Worm (Caenorhabditis elegans) whole organism, L1 larva: ENCODE results near the gene gcy-18.
A peak's percentile ranks its signal among the peaks of the same experiment; 100 is the strongest.

Experiments used
- C34B4.2 ChIP-seq: sonication (generic microtip); optimal IDR thresholded peaks from 2 replicates; lab custom pipeline; 2017; ENCODE audit warnings: mild to moderate bottlenecking, missing genetic modification characterization, missing compliant biosample characterization
- Y116A8C.19 ChIP-seq: sonication (generic microtip); optimal IDR thresholded peaks from 2 replicates; lab custom pipeline; 2016; ENCODE audit warnings: missing compliant biosample characterization, missing genetic modification characterization, borderline replicate concordance
- aha-1 ChIP-seq: fragments of 150-350 bp; optimal IDR thresholded peaks from 2 replicates; lab custom pipeline; 2014; ENCODE audit warnings: missing biosample characterization, missing genetic modification characterization
- alr-1 ChIP-seq: fragments of 200-800 bp; sonication (Bioruptor generic); optimal IDR thresholded peaks from 2 replicates; lab custom pipeline; 2018; ENCODE audit warnings: borderline replicate concordance, mild to moderate bottlenecking, missing genetic modification characterization, missing compliant biosample characterization
- ceh-63 ChIP-seq: fragments of 200-800 bp; sonication (Bioruptor generic); optimal IDR thresholded peaks from 2 replicates; lab custom pipeline; 2018; ENCODE audit warnings: mild to moderate bottlenecking, missing genetic modification characterization, missing compliant biosample characterization
- dsc-1 ChIP-seq: sonication (generic microtip); optimal IDR thresholded peaks from 2 replicates; lab custom pipeline; 2016; ENCODE audit warnings: mild to moderate bottlenecking, missing genetic modification characterization, missing compliant biosample characterization
- efl-1 ChIP-seq, 4 experiments: fragments of 150-350 bp; optimal IDR thresholded peaks in 3 of 4; peaks in 1 of 4; 1 replicate in 1 of 4; 2 replicates in 3 of 4; lab custom pipeline; 2014; ENCODE audit warnings: missing biosample characterization in 2 of 4, missing genetic modification characterization in 2 of 4, missing genetic modification reagents in 2 of 4
- elt-2 ChIP-seq: sonication (generic microtip); optimal IDR thresholded peaks from 2 replicates; lab custom pipeline; 2016; ENCODE audit warnings: missing genetic modification characterization, mild to moderate bottlenecking, inconsistent platforms, missing compliant biosample characterization, missing genetic modification reagents
- elt-3 ChIP-seq, 6 experiments: fragments of 150-350 bp in 1 of 6; sonication (generic microtip); optimal IDR thresholded peaks; 2 replicates each; lab custom pipeline; 2017 to 2018; ENCODE audit warnings: missing biosample characterization in 6 of 6, missing genetic modification characterization in 6 of 6, inconsistent platforms in 1 of 6
- ets-5 ChIP-seq: fragments of 200-800 bp; sonication (Bioruptor generic); IDR thresholded peaks from 2 replicates; pipeline ENCODE4 v1.3.6; 2022; ENCODE audit warnings: missing genetic modification characterization, missing compliant biosample characterization
- grh-1 ChIP-seq: fragments of 200-800 bp; sonication (Bioruptor generic); IDR thresholded peaks from 2 replicates; pipeline ENCODE4 v1.3.6; 2022; ENCODE audit warnings: missing genetic modification reagents, missing genetic modification characterization, missing compliant biosample characterization
- hlh-4 ChIP-seq: sonication (generic microtip); optimal IDR thresholded peaks from 2 replicates; lab custom pipeline; 2016; ENCODE audit warnings: mild to moderate bottlenecking, missing genetic modification characterization, missing compliant biosample characterization
- hpl-2 ChIP-seq: fragments of 150-350 bp; optimal IDR thresholded peaks from 2 replicates; lab custom pipeline; 2014; ENCODE audit warnings: missing biosample characterization, missing genetic modification reagents, missing genetic modification characterization
- isw-1 ChIP-seq: fragments of 200-800 bp; sonication (Bioruptor generic); IDR thresholded peaks from 2 replicates; pipeline ENCODE4 v1.3.6; 2022; ENCODE audit warnings: missing genetic modification characterization, missing compliant biosample characterization
- jun-1 ChIP-seq: fragments of 150-350 bp; optimal IDR thresholded peaks from 2 replicates; lab custom pipeline; 2014; ENCODE audit warnings: missing biosample characterization, missing genetic modification reagents, missing genetic modification characterization
- lin-35 ChIP-seq, 2 experiments: fragments of 150-350 bp; optimal IDR thresholded peaks; 2 replicates each; lab custom pipeline; 2014; ENCODE audit warnings: missing biosample characterization in 2 of 2, missing genetic modification characterization in 2 of 2, missing genetic modification reagents in 2 of 2
- lsy-2 ChIP-seq, 2 experiments: fragments of 150-350 bp; optimal IDR thresholded peaks; 2 replicates each; lab custom pipeline; 2014; ENCODE audit warnings: missing biosample characterization in 2 of 2, missing genetic modification characterization in 2 of 2
- mef-2 ChIP-seq: fragments of 150-350 bp; optimal IDR thresholded peaks from 2 replicates; lab custom pipeline; 2014; ENCODE audit warnings: missing biosample characterization, missing genetic modification characterization
- nhr-12 ChIP-seq: sonication (generic microtip); optimal IDR thresholded peaks from 2 replicates; lab custom pipeline; 2017; ENCODE audit warnings: missing biosample characterization, missing genetic modification characterization
- nhr-19 ChIP-seq: fragments of 200-800 bp; sonication (Bioruptor generic); conservative IDR thresholded peaks from 2 replicates; pipeline ENCODE4 v1.3.6; 2022; ENCODE audit warnings: missing genetic modification characterization, missing compliant biosample characterization
- nhr-20 ChIP-seq: sonication (generic microtip); optimal IDR thresholded peaks from 2 replicates; lab custom pipeline; 2016; ENCODE audit warnings: mild to moderate bottlenecking, missing genetic modification characterization, missing compliant biosample characterization
- nhr-28 ChIP-seq: fragments of 150-350 bp; optimal IDR thresholded peaks from 2 replicates; lab custom pipeline; 2014; ENCODE audit warnings: missing biosample characterization, missing genetic modification characterization
- nhr-47 ChIP-seq: sonication (generic microtip); optimal IDR thresholded peaks from 2 replicates; lab custom pipeline; 2016; ENCODE audit warnings: mild to moderate bottlenecking, missing genetic modification characterization, moderate library complexity, missing compliant biosample characterization
- nhr-76 ChIP-seq: sonication (generic microtip); optimal IDR thresholded peaks from 2 replicates; lab custom pipeline; 2017; ENCODE audit warnings: missing biosample characterization, missing genetic modification characterization
- nhr-84 ChIP-seq: sonication (generic microtip); optimal IDR thresholded peaks from 2 replicates; lab custom pipeline; 2017; ENCODE audit warnings: missing biosample characterization, missing genetic modification characterization
- nhr-85 ChIP-seq: sonication (generic microtip); peaks from one replicate; lab custom pipeline; 2016; ENCODE audit warnings: missing genetic modification characterization, inconsistent platforms, missing compliant biosample characterization
- nhr-90 ChIP-seq: sonication (generic microtip); optimal IDR thresholded peaks from 2 replicates; lab custom pipeline; 2016; ENCODE audit warnings: mild to moderate bottlenecking, missing genetic modification characterization, missing compliant biosample characterization; ENCODE audit not compliant: poor library complexity
- pag-3 ChIP-seq: sonication (generic microtip); optimal IDR thresholded peaks from 2 replicates; lab custom pipeline; 2017; ENCODE audit warnings: missing genetic modification characterization, mild to moderate bottlenecking, missing compliant biosample characterization, antibody characterized with exemption, borderline replicate concordance; ENCODE audit not compliant: insufficient read depth
- pqm-1 ChIP-seq: sonication (generic microtip); optimal IDR thresholded peaks from 3 replicates; lab custom pipeline; 2017; ENCODE audit warnings: missing biosample characterization, missing genetic modification characterization
- skn-1 ChIP-seq: fragments of 150-350 bp; optimal IDR thresholded peaks from 2 replicates; lab custom pipeline; 2014; ENCODE audit warnings: missing biosample characterization, missing genetic modification characterization
- sox-4 ChIP-seq: sonication (generic microtip); optimal IDR thresholded peaks from 2 replicates; lab custom pipeline; 2016; ENCODE audit warnings: missing genetic modification characterization, missing compliant biosample characterization
- unc-86 ChIP-seq: sonication (generic microtip); optimal IDR thresholded peaks from 2 replicates; lab custom pipeline; 2016; ENCODE audit warnings: missing genetic modification characterization, missing compliant biosample characterization
- unc-98 ChIP-seq: fragments of 200-800 bp; sonication (Bioruptor generic); IDR thresholded peaks from 2 replicates; pipeline ENCODE4 v1.3.6; 2022; ENCODE audit warnings: missing genetic modification characterization, missing compliant biosample characterization
- xbp-1 ChIP-seq: sonication (generic microtip); optimal IDR thresholded peaks from 2 replicates; lab custom pipeline; 2016; ENCODE audit warnings: missing genetic modification characterization, missing compliant biosample characterization
- zip-4 ChIP-seq: fragments of 200-800 bp; sonication (Bioruptor generic); optimal IDR thresholded peaks from 2 replicates; lab custom pipeline; 2018; ENCODE audit warnings: mild to moderate bottlenecking, missing genetic modification characterization, moderate library complexity, missing compliant biosample characterization

The gcy-18 gene

DNA sequence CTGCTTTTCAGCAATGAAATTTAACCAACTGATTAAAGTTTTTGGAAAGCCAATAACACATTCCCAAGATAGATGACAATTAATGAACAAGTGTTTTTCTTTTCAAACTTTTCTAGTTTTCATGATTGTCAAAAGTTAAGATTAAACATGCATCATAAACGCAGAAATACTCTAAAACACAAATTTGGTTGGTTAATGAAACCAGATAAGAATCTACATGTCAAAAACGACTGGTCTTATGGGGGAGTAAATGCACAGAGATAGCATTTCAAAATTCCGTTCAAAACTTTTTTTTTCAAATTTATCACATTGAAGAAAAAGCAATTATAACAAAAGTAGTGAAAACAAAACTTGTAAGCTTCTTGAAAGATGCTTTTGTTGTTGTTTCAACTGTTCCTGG, 43.8 kb downstream of the gcy-18 start:
- no peak for TF ChIP-seq jun-1 (tag; lab: Kevin White, UChicago)
- no peak for TF ChIP-seq lsy-2 (tag; optimal IDR thresholded peaks at IDR 0.05; lab: Kevin White, UChicago)
- no peak for TF ChIP-seq nhr-90 (tag; lab: Kevin White, UChicago)
- TF ChIP-seq nhr-28, result no peak
- TF ChIP-seq unc-86 (tag; lab: Kevin White, UChicago), result no peak
- no peak for TF ChIP-seq unc-98
- TF ChIP-seq grh-1 (GFP tag; lab: Robert Waterston, UW), result no peak
- TF ChIP-seq nhr-84, result no peak
- TF ChIP-seq hpl-2 (GFP tag; lab: Kevin White, UChicago), result no peak
- no peak for TF ChIP-seq aha-1 (tag; lab: Kevin White, UChicago)
- TF ChIP-seq ets-5 (GFP tag; lab: Robert Waterston, UW), result no peak
- TF ChIP-seq nhr-19 (GFP tag; lab: Robert Waterston, UW), result no peak
- no peak for TF ChIP-seq zip-4
- no peak for TF ChIP-seq elt-3 (tag; optimal IDR thresholded peaks at IDR 0.05; lab: Kevin White, UChicago)
- TF ChIP-seq nhr-76, result no peak
- no peak for TF ChIP-seq mef-2 (tag; lab: Kevin White, UChicago)
- TF ChIP-seq skn-1 (tag; lab: Kevin White, UChicago), result no peak
- TF ChIP-seq pag-3 (tag; lab: Kevin White, UChicago), result no peak
- no peak for TF ChIP-seq nhr-12 (tag; lab: Kevin White, UChicago)

DNA sequence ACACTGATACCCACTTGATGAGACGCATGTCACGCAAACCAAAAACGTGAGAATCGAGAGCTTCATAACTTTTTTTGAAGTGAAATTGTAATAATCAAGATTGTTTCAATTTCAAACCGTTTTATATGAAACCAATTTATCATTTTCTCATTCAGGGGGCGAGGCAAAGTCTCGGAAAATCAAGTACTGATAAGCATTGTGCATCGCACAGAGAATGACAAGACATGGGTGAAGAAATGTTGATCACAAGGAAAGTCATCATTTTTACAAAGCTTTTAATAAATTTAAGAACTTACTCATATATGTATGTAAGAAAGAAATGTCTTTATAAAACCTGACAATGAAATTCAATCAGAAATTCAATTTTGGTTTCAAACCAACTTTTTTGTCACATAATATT, 46.6 kb downstream of the gcy-18 start, which contains the start of gene K08D8.3:
K08D8.3 (minus strand) TSS at position 131 of the 400 bp plus-strand sequence.
- TF ChIP-seq lsy-2 (tag; optimal IDR thresholded peaks at IDR 0.05; lab: Kevin White, UChicago), result no peak
- no peak for TF ChIP-seq isw-1 (GFP tag; lab: Robert Waterston, UW)
- TF ChIP-seq ceh-63 (GFP tag; lab: Kevin White, UChicago), result no peak
- peak; percentile 86 for TF ChIP-seq elt-2 (tag; lab: Kevin White, UChicago)
- TF ChIP-seq lin-35 (GFP tag; optimal IDR thresholded peaks at IDR 0.05; lab: Kevin White, UChicago), result peak in 1 of 2 experiments; percentile 16
- TF ChIP-seq nhr-20 (tag; lab: Kevin White, UChicago), result peak; percentile 11

DNA sequence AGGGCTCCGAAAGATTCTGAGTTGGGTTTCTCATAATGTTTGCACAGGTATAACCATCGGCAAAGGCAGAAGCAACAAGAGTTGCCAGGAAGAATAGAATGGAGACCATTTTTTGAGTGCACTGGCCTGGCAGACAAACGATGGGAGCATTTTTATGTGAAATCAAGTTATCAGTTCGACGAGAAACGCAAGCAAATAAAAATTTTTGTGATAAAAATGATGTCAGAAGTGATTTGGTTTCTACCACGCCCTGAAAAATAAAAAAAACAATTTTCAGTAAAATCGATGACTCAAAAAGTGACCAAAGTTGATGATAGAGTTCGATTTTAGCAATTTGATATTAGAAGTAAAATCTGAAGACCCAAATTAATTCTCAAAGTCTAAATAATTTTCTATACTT, 50.0 kb downstream of the gcy-18 start, which contains the start of gene K08D8.4:
K08D8.4 (minus strand) TSS at position 128 of the 400 bp plus-strand sequence.
- TF ChIP-seq hpl-2 (GFP tag; lab: Kevin White, UChicago) (no peak), elt-2 (tag; lab: Kevin White, UChicago) (peak; percentile 58)

DNA sequence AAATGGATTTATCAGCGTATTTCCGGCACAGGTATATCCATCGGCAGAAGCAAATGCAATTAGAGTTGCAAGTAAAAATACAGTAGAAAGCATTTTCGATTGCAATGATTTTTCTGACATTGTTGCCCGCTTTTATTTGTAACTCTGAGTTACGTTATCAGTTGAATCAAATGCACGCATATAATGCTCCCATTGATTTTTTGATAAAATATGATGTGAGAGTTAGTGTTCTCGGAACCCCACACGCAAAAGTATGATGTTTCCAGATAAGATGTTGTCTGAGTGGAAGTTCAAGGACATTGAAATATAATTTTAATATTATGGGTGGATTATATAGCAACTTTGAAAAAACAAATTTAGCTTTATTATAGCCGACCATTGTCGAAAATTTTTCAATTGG, 52.1 kb downstream of the gcy-18 start, which contains the start of gene K08D8.5:
K08D8.5 (minus strand) TSS at position 140 of the 400 bp plus-strand sequence.
- TF ChIP-seq elt-2 (tag; lab: Kevin White, UChicago) (peak; percentile 84), nhr-19 (GFP tag; lab: Robert Waterston, UW) (no peak)

DNA sequence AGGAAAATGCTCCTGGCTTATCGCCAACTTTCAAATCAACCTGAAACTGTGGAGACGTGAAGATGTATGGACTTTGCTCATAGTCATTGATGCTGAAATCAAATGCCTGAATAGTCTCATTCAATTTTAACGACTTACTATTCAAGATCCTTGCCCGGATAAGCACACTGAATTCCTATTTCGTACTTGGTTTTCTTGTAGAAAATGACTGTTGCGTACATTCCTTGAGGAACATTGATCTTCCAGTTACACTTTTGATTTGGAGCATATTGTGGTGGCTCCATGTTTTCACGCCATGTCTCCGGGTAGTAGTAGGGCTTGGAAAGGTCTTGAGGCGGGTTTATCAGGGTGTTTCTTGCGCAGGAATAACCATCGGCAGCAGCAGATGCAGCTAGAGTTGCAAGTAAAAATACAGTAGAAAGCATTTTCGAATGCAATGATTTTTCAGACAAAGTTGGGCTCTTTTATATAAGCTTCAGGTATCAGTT, 54.7 kb downstream of the gcy-18 start, which contains the start of gene irg-6:
irg-6 (minus strand) TSS at position 438 of the 488 bp plus-strand sequence.
- TF ChIP-seq nhr-47 (tag; lab: Kevin White, UChicago) (no peak), nhr-85 (tag; lab: Kevin White, UChicago) (peak; percentile 0)

DNA sequence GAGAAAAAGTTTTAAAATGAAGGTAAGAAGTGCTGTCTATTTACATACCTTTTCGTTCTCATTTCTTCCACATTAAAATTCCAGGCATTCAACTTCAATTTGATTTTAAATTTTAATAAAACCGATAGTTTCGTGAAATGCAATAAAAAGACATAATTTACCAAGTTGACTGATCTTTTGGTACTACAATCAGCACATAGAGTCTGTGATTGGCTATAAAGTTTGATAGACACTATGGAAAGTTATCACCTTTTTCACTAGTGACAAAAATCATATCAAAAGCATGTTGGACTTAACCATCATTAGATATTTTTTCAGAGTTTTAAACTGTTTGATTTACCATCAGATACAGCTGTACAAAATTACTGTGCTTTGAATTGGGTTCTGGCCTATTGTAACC, 55.6 kb downstream of the gcy-18 start, which contains the start of gene srz-15:
srz-15 (plus strand) TSS at position 301 of the 400 bp plus-strand sequence.
- TF ChIP-seq sox-4 (no peak), ceh-63 (GFP tag; lab: Kevin White, UChicago) (no peak), C34B4.2 (tag; lab: Kevin White, UChicago) (no peak), elt-2 (tag; lab: Kevin White, UChicago) (no peak), zip-4 (no peak), ets-5 (GFP tag; lab: Robert Waterston, UW) (no peak), hlh-4 (no peak), efl-1 (optimal IDR thresholded peaks at IDR 0.05; lab: Kevin White, UChicago) (no peak), efl-1 (GFP tag; optimal IDR thresholded peaks at IDR 0.05 in 1 of 2; lab: Kevin White, UChicago) (no peak), alr-1 (tag; lab: Kevin White, UChicago) (no peak), xbp-1 (tag; lab: Kevin White, UChicago) (no peak), nhr-19 (GFP tag; lab: Robert Waterston, UW) (no peak), pqm-1 (tag; lab: Kevin White, UChicago) (no peak), dsc-1 (no peak), Y116A8C.19 (tag; lab: Kevin White, UChicago) (no peak)
- TF ChIP-seq, all 84 proteins: peak for 0
